Fruit fly (Drosophila melanogaster): ENCODE measurements around the gene CG9231.

The CG9231 gene

DNA sequence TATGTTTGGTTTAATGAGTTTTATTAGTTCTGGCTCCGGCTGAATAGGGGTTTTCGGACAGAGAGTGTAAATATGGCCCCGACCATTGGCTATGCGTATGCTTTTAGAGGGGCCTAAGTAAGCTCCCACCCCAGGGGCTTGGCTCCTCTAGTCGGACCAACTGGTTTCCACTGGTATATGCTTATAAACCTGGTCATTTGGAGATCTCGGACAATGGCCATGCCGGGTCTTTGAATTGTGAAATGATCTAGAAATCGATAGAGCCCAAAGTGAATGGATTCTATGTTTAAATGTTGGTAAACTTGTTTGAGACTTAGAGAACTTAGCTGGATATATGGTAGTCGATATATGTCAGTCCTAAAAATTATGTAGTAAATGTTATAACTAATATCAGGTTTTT lies 27.1 kb downstream of the CG9231 start:
- TF ChIP-seq CTCF (optimal IDR thresholded peaks at IDR 0.05) (no peak), CG8478 (optimal IDR thresholded peaks at IDR 0.05) (no peak)

DNA sequence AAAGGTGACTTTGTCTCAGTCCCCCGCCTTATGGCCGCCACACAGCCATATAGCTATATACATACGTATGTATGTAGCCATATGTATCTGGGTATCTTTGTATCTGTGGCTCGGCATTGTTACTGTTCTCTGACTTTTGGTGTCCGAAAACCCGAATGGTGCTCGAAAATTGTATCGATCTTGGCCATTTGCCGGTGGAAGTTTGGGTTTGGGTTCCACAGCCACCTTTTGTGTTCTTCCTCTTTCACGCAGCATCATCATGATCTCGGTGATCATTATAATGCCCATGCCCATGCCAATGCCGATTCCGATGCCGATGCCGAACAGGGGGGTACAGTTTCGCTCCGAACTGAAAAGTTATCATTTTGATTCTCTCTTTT lies 27.8 kb downstream of the CG9231 start:
- TF ChIP-seq CTCF (optimal IDR thresholded peaks at IDR 0.05) (no peak), CG8478 (optimal IDR thresholded peaks at IDR 0.05) (no peak)

DNA sequence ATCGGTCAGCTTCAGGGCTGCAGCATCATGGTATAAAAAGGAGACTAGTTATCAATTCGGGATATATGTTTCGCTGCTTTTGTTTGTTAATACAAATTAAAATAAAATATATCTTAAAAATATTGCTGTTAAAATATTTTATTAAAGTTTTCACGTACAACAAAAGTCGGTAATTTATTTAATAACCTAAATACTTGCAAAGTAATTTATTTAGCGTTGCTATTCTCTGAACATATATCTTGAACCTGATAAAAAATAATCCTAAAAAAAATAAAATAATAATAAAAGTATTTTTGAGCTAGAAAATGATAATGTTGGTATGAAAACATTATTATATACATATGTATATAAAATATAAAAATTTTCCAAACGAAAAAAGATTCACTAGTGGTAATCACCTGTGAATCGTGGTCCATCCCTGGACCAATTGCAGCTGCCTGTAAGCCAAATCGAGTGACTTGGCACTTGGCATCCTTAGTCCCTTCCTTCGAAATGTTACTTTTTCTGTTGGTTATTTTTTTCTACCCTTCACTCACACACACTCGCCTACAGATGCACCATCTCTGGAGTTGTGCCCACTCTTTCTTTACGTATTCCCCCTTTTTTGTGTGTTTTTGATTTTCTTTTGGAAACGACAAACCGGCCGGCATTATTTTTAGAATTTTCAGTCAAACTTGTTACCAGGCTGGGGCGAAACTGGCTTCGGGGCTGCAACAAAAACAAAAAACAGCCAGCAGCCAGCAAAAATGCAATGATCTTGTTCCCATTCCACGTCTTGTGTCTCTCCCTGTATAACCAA lies 28.4 kb downstream of the CG9231 start:
- no peak for TF ChIP-seq CG8478 (optimal IDR thresholded peaks at IDR 0.05)
- no peak for TF ChIP-seq CTCF (optimal IDR thresholded peaks at IDR 0.05)

DNA sequence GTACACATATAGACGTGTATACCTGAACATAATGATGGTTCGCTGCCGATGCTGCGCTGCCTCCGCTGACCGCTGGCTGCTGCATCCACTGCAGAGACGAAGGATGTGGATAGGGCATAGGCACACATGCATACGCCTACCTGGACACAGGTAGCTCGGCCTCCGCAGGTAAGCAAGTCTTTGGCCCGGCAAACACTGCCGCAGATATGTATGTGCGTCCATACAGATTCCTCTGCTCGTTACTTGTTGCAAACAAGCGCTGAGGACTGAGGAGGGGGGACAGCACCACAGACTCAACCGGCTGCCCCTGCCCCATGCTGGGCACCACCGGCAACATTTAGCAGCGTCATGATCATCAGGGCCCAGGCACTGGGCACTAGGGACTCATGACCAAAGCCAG lies 29.1 kb downstream of the CG9231 start:
- TF ChIP-seq CG8478 (optimal IDR thresholded peaks at IDR 0.05) = no peak
- TF ChIP-seq CTCF (optimal IDR thresholded peaks at IDR 0.05) = no peak

DNA sequence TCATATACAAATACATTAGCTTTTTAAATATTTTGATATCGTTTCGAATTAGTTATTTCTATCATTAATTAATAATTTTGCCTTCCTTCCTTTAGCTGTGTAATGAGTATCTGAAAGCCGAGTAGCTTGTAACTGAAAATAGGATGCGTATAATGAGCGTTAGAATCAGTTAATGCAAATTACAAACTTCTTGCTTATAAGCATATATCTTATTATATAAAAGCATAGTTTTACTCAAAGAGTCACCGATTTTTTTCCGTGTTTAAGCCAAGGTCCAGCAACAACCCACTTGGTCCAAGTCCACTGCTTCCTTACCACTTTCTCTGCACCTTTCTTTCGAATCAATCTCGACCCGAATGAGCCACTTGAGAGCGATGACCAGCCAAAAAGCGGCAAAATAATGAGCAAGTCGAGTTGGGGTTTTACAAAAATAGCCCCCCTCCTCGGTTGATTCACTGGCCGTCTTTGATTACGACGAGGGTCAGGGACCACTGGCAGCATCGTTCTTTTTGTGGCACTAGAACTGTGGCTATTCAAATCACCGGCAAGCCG lies 29.8 kb downstream of the CG9231 start:
- TF ChIP-seq CG8478 (optimal IDR thresholded peaks at IDR 0.05) (no peak), CTCF (optimal IDR thresholded peaks at IDR 0.05) (no peak)

DNA sequence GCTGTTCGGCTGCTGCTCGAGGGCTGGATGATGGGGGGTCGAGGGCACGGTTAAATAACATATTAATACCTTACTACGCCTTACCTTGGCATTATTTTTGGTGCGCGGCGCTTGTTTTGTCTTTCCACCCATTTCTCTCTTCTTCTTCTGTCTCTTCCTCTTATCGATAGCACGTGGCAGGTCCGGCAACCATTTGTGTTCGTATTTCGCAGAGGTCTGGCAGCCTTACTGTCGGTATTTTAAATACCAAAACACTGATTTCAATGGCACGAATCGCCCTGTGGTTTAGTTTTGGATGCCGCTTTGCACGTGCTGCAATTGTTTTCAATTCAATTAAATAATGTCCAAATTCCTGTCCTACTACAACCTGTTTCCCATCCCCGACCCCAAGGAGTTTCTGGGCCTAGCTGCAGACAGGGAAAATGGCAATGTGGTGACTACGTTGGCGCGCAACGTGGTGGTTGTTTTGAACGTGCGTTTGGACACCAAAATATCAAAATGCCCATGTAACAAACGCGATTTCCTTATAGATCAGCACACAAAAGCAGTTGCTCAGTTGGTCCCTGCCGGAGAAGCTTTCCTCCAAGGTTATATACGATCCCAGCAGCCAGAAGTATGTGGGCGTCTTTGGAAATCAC lies 33.5 kb downstream of the CG9231 start, which contains the start of the genes Ltn1 and CG9300:
Gene Ltn1, minus strand, starts transcription at position 155 of the 638 bp plus-strand sequence.
Gene CG9300, plus strand, starts transcription at position 285 of the 638 bp plus-strand sequence.
- no peak for TF ChIP-seq CG8478 (optimal IDR thresholded peaks at IDR 0.05)
- peak in 1 of 2 experiments; percentile 39 for TF ChIP-seq CTCF (optimal IDR thresholded peaks at IDR 0.05)

DNA sequence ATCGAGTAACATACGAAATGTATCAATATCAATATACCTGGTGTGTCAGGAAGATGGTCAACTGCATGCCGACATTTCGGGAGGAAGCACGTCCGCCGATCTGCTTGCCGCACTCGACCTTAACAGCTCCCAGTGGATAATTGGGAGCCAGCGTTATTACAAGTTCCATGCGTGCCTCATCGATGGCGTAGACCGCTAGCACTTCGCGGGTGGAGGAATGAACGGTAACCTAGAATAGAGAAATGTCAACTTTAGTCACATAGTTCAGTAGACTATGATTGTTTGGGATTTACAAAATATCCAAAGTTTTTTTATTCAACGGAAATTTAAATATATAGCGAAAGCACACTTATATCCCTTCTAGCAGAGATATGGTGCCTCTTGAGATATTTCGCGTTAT lies 41.0 kb downstream of the CG9231 start, which contains the start of the genes CG46435 and Rcd7:
Gene CG46435, plus strand, starts transcription at position 301 of the 400 bp plus-strand sequence.
Gene Rcd7, plus strand, starts transcription at position 301 of the 400 bp plus-strand sequence.
- TF ChIP-seq CTCF (optimal IDR thresholded peaks at IDR 0.05) (no peak), CG8478 (optimal IDR thresholded peaks at IDR 0.05) (no peak)

DNA sequence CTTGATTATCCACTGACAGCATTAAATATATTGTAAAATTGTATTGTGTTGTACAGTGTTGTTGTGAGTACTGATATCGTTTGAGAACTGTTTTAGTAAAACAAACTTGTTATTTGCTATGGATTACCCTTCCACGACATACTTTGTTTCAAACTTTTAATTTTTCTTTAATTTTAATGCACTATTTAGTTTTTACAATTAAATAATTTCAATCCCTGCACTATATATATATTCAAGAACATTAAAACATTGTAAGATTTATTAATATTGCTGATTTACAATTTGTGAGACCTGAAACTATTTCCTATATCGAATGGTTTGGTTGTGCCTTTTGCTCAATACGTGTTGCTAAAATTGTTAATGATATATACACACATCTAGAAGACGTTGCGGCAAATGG lies 41.7 kb downstream of the CG9231 start, which contains the start of the genes CG46434 and Dred:
Gene CG46434, minus strand, starts transcription at position 101 of the 400 bp plus-strand sequence.
Gene Dred, minus strand, starts transcription at position 101 of the 400 bp plus-strand sequence.
- TF ChIP-seq CG8478 (optimal IDR thresholded peaks at IDR 0.05) (no peak), CTCF (optimal IDR thresholded peaks at IDR 0.05) (no peak)

Measured in S2 (cell line).